Worm (Caenorhabditis elegans) whole organism, L3 larva: ENCODE measurements around the gene W01B6.4.

Experiments
- R02D3.7 ChIP-seq: fragments of 150-350 bp; optimal IDR thresholded peaks from 2 replicates; lab custom pipeline; 2014; ENCODE audit warnings: missing biosample characterization, missing genetic modification characterization
- ZK546.5 ChIP-seq: sonication (generic microtip); optimal IDR thresholded peaks from 2 replicates; lab custom pipeline; 2017; ENCODE audit warnings: missing biosample characterization, missing genetic modification characterization
- aly-2 ChIP-seq: fragments of 150-350 bp; optimal IDR thresholded peaks from 2 replicates; lab custom pipeline; 2014; ENCODE audit warnings: missing biosample characterization, missing genetic modification characterization
- ceh-28 ChIP-seq: fragments of 150-350 bp; optimal IDR thresholded peaks from 2 replicates; lab custom pipeline; 2014; ENCODE audit warnings: missing biosample characterization, missing genetic modification reagents, missing genetic modification characterization
- ceh-82 ChIP-seq: fragments of 150-350 bp; optimal IDR thresholded peaks from 2 replicates; lab custom pipeline; 2014; ENCODE audit warnings: missing biosample characterization, missing genetic modification characterization
- ceh-9 ChIP-seq: sonication (generic microtip); optimal IDR thresholded peaks from 2 replicates; lab custom pipeline; 2018; ENCODE audit warnings: missing biosample characterization, missing genetic modification characterization
- egl-27 ChIP-seq: sonication (generic microtip); optimal IDR thresholded peaks from 4 replicates; lab custom pipeline; 2017; ENCODE audit warnings: missing biosample characterization, missing genetic modification reagents, missing genetic modification characterization
- egl-5 ChIP-seq: fragments of 150-350 bp; optimal IDR thresholded peaks from 2 replicates; lab custom pipeline; 2017; ENCODE audit warnings: missing biosample characterization, missing genetic modification reagents, missing genetic modification characterization, inconsistent platforms
- elt-1 ChIP-seq: fragments of 150-350 bp; optimal IDR thresholded peaks from 2 replicates; lab custom pipeline; 2014; ENCODE audit warnings: missing biosample characterization, missing genetic modification characterization
- elt-2 ChIP-seq: sonication (generic microtip); optimal IDR thresholded peaks from 2 replicates; lab custom pipeline; 2016; ENCODE audit warnings: missing genetic modification reagents, mild to moderate bottlenecking, missing genetic modification characterization, missing compliant biosample characterization
- elt-3 ChIP-seq, 3 experiments: fragments of 150-350 bp in 1 of 3; sonication (generic microtip) in 2 of 3; optimal IDR thresholded peaks; 2 replicates in 2 of 3; 4 replicates in 1 of 3; lab custom pipeline; 2014 to 2017; ENCODE audit warnings: missing biosample characterization in 3 of 3, missing genetic modification characterization in 3 of 3
- eor-1 ChIP-seq, 2 experiments: fragments of 150-350 bp; optimal IDR thresholded peaks; 2 replicates each; lab custom pipeline; 2014 to 2018; ENCODE audit warnings: missing biosample characterization in 2 of 2, missing genetic modification characterization in 2 of 2
- fkh-10 ChIP-seq: sonication (generic microtip); optimal IDR thresholded peaks from 2 replicates; lab custom pipeline; 2017; ENCODE audit warnings: missing biosample characterization, missing genetic modification reagents, missing genetic modification characterization
- fkh-2 ChIP-seq: fragments of 150-350 bp; optimal IDR thresholded peaks from 2 replicates; lab custom pipeline; 2014; ENCODE audit warnings: missing biosample characterization, missing genetic modification reagents, missing genetic modification characterization
- fos-1 ChIP-seq: fragments of 150-350 bp; optimal IDR thresholded peaks from 2 replicates; lab custom pipeline; 2014; ENCODE audit warnings: missing biosample characterization, missing genetic modification characterization
- hmg-11 ChIP-seq: sonication (generic microtip); optimal IDR thresholded peaks from 2 replicates; lab custom pipeline; 2016; ENCODE audit warnings: missing genetic modification characterization, missing compliant biosample characterization
- jun-1 ChIP-seq: fragments of 150-350 bp; optimal IDR thresholded peaks from 2 replicates; lab custom pipeline; 2014; ENCODE audit warnings: missing biosample characterization, missing genetic modification reagents, missing genetic modification characterization
- lin-15B ChIP-seq: fragments of 150-350 bp; optimal IDR thresholded peaks from 2 replicates; lab custom pipeline; 2014; ENCODE audit warnings: missing biosample characterization, missing genetic modification characterization
- lin-39 ChIP-seq: fragments of 150-350 bp; optimal IDR thresholded peaks from 2 replicates; lab custom pipeline; 2018; ENCODE audit warnings: missing biosample characterization, missing genetic modification reagents, missing genetic modification characterization
- lsy-12 ChIP-seq: sonication (generic microtip); optimal IDR thresholded peaks from 2 replicates; lab custom pipeline; 2016; ENCODE audit warnings: mild to moderate bottlenecking, missing genetic modification characterization, missing compliant biosample characterization
- mml-1 ChIP-seq: fragments of 150-350 bp; sonication (generic microtip); optimal IDR thresholded peaks from 3 replicates; lab custom pipeline; 2014; ENCODE audit warnings: missing biosample characterization, missing genetic modification characterization
- nfya-1 ChIP-seq: sonication (generic microtip); optimal IDR thresholded peaks from 2 replicates; lab custom pipeline; 2017; ENCODE audit warnings: missing genetic modification characterization, mild to moderate bottlenecking, missing compliant biosample characterization, antibody characterized with exemption, moderate library complexity; ENCODE audit not compliant: insufficient read depth
- nhr-12 ChIP-seq: fragments of 150-350 bp; optimal IDR thresholded peaks from 2 replicates; lab custom pipeline; 2014; ENCODE audit warnings: missing biosample characterization, missing genetic modification characterization
- nhr-23 ChIP-seq: fragments of 150-350 bp; optimal IDR thresholded peaks from 2 replicates; lab custom pipeline; 2014; ENCODE audit warnings: missing biosample characterization, missing genetic modification reagents, missing genetic modification characterization
- nhr-237 ChIP-seq: fragments of 150-350 bp; optimal IDR thresholded peaks from 2 replicates; lab custom pipeline; 2014; ENCODE audit warnings: missing biosample characterization, missing genetic modification characterization
- nhr-25 ChIP-seq: sonication (generic microtip); optimal IDR thresholded peaks from 2 replicates; lab custom pipeline; 2017; ENCODE audit warnings: missing biosample characterization, missing genetic modification characterization
- nhr-28 ChIP-seq: fragments of 150-350 bp; optimal IDR thresholded peaks from 2 replicates; lab custom pipeline; 2014; ENCODE audit warnings: missing biosample characterization, missing genetic modification characterization
- nhr-43 ChIP-seq: sonication (generic microtip); optimal IDR thresholded peaks from 2 replicates; lab custom pipeline; 2016; ENCODE audit warnings: mild to moderate bottlenecking, missing genetic modification characterization, missing compliant biosample characterization; ENCODE audit not compliant: poor library complexity, severe bottlenecking
- nhr-67 ChIP-seq: fragments of 150-350 bp; optimal IDR thresholded peaks from 2 replicates; lab custom pipeline; 2014; ENCODE audit warnings: missing biosample characterization, missing genetic modification characterization
- nhr-76 ChIP-seq: fragments of 150-350 bp; sonication (generic microtip); optimal IDR thresholded peaks from 5 replicates; lab custom pipeline; 2014; ENCODE audit warnings: missing biosample characterization, missing genetic modification characterization
- nhr-77 ChIP-seq: fragments of 150-350 bp; optimal IDR thresholded peaks from 2 replicates; lab custom pipeline; 2014; ENCODE audit warnings: missing biosample characterization, missing genetic modification characterization
- pha-4 ChIP-seq: fragments of 150-350 bp; optimal IDR thresholded peaks from 2 replicates; lab custom pipeline; 2014; ENCODE audit warnings: missing biosample characterization, missing genetic modification reagents, missing genetic modification characterization
- sea-2 ChIP-seq: fragments of 150-350 bp; sonication (generic microtip); optimal IDR thresholded peaks from 4 replicates; lab custom pipeline; 2014; ENCODE audit warnings: missing biosample characterization, missing genetic modification reagents, missing genetic modification characterization
- skn-1 ChIP-seq: fragments of 150-350 bp; optimal IDR thresholded peaks from 2 replicates; lab custom pipeline; 2014; ENCODE audit warnings: missing biosample characterization, missing genetic modification characterization
- snpc-4 ChIP-seq: fragments of 150-350 bp; optimal IDR thresholded peaks from 2 replicates; lab custom pipeline; 2014; ENCODE audit warnings: missing biosample characterization, missing genetic modification characterization
- tbx-2 ChIP-seq: sonication (generic microtip); optimal IDR thresholded peaks from 2 replicates; lab custom pipeline; 2016; ENCODE audit warnings: mild to moderate bottlenecking, missing genetic modification characterization, missing compliant biosample characterization
- unc-39 ChIP-seq: sonication (generic microtip); optimal IDR thresholded peaks from 4 replicates; lab custom pipeline; 2017; ENCODE audit warnings: missing biosample characterization, missing genetic modification characterization
- unc-62 ChIP-seq: fragments of 150-350 bp; sonication (generic microtip); optimal IDR thresholded peaks from 4 replicates; lab custom pipeline; 2014; ENCODE audit warnings: missing biosample characterization, missing genetic modification reagents, missing genetic modification characterization
- zag-1 ChIP-seq: fragments of 150-350 bp; optimal IDR thresholded peaks from 2 replicates; lab custom pipeline; 2014; ENCODE audit warnings: missing biosample characterization, missing genetic modification characterization
- ztf-11 ChIP-seq: fragments of 150-350 bp; optimal IDR thresholded peaks from 2 replicates; lab custom pipeline; 2014; ENCODE audit warnings: missing biosample characterization, missing genetic modification characterization

Gene W01B6.4

DNA sequence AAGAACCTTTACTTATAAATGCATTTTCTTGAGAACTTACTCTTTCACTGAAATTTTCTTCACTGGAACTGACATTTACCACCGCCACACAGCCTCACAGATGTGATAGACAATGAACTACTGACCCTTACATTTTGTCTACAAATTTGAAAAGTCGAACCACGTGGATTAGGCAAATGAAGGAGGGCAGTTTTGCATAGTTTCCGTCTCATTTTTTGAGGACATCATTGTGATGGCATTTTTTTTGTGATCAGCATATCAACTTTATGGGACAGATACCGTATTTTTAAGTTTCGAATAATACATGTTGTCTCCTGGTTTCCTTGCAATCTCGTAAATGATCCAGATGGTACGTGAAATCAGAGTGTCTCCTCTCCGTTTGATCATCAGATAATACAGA lies 2.7 kb upstream of the W01B6.4 start, which contains the start of gene W01B6.3:
W01B6.3 (minus strand) TSS at position 101 of the 400 bp plus-strand sequence.
- TF ChIP-seq nhr-12 (tag; lab: Kevin White, UChicago) (no peak), lin-15B (tag; lab: Kevin White, UChicago) (no peak), unc-62 (GFP tag; lab: Kevin White, UChicago) (no peak), ceh-9 (tag; lab: Kevin White, UChicago) (no peak), fkh-2 (tag; lab: Kevin White, UChicago) (no peak), skn-1 (tag; lab: Kevin White, UChicago) (no peak), R02D3.7 (tag; lab: Kevin White, UChicago) (no peak), elt-2 (no peak), nhr-23 (no peak), nhr-77 (tag; lab: Kevin White, UChicago) (no peak), nhr-43 (tag; lab: Kevin White, UChicago) (no peak)

DNA sequence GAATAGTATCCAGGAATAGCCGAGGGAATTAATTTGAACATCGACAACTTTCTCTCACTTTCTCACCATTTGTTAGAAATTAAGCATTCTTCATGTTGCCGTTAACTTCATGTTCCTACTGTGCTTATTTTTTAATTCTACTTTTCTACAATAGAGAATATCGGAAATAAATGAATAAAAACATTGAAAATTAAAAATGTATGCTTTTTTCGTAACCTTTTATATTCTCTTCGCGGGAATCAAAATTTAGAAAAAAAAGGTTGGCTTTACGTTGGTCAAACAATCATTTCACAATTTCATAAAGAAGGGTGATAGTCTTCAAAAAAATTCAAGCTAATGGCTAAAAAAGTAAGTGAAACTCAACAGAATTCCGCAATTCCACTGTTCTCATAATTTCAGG lies 639 bp downstream of the W01B6.4 start, which contains the start of gene W01B6.5:
W01B6.5 (plus strand) TSS at position 301 of the 400 bp plus-strand sequence.
- no peak for TF ChIP-seq ceh-82 (tag; lab: Kevin White, UChicago)
- TF ChIP-seq egl-27 (tag; lab: Kevin White, UChicago) = no peak
- no peak for TF ChIP-seq tbx-2 (tag; lab: Kevin White, UChicago)
- TF ChIP-seq ztf-11 (tag; lab: Kevin White, UChicago) = no peak
- TF ChIP-seq fkh-2 (tag; lab: Kevin White, UChicago) = no peak
- no peak for TF ChIP-seq nhr-23
- TF ChIP-seq hmg-11 = no peak
- TF ChIP-seq unc-39 (tag; lab: Kevin White, UChicago) = no peak
- TF ChIP-seq nhr-12 (tag; lab: Kevin White, UChicago) = no peak
- TF ChIP-seq R02D3.7 (tag; lab: Kevin White, UChicago) = no peak
- TF ChIP-seq lin-15B (tag; lab: Kevin White, UChicago) = no peak
- no peak for TF ChIP-seq eor-1 (tag; optimal IDR thresholded peaks at IDR 0.05; lab: Kevin White, UChicago)
- no peak for TF ChIP-seq nfya-1 (tag; lab: Kevin White, UChicago)
- TF ChIP-seq lsy-12 = no peak
- no peak for TF ChIP-seq elt-2
- TF ChIP-seq nhr-28 = no peak
- TF ChIP-seq, all 47 proteins: peak for 0

DNA sequence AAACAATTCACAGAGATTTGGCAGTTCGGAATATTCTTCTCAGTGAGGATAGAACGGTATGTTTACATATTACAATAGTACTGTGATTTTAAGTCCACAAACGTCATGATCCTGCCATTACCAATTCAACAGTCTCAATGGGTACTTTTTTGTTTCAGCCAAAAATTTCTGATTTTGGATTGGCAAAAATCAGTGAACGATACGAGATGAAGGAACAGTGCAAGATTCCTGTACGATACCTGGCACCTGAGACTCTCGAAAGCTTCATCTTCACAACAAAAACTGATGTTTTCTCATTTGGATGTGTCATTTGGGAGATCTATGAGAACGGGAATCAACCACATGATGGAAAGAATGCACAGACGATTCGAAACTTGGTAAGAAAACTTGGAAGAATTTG lies 2.7 kb downstream of the W01B6.4 start:
- no peak for TF ChIP-seq elt-1 (tag; lab: Kevin White, UChicago)
- TF ChIP-seq fos-1 (tag; lab: Kevin White, UChicago) = no peak
- no peak for TF ChIP-seq zag-1 (tag; lab: Kevin White, UChicago)
- TF ChIP-seq R02D3.7 (tag; lab: Kevin White, UChicago) = no peak
- no peak for TF ChIP-seq nhr-237 (tag; lab: Kevin White, UChicago)
- TF ChIP-seq ceh-82 (tag; lab: Kevin White, UChicago) = no peak
- TF ChIP-seq eor-1 (tag; optimal IDR thresholded peaks at IDR 0.05; lab: Kevin White, UChicago) = no peak
- TF ChIP-seq fkh-2 (tag; lab: Kevin White, UChicago) = no peak
- no peak for TF ChIP-seq tbx-2 (tag; lab: Kevin White, UChicago)
- no peak for TF ChIP-seq jun-1 (tag; lab: Kevin White, UChicago)
- TF ChIP-seq nfya-1 (tag; lab: Kevin White, UChicago) = no peak
- no peak for TF ChIP-seq ZK546.5 (tag; lab: Kevin White, UChicago)
- no peak for TF ChIP-seq ceh-28
- no peak for TF ChIP-seq egl-5 (tag; lab: Kevin White, UChicago)
- no peak for TF ChIP-seq pha-4 (tag; lab: Kevin White, UChicago)
- TF ChIP-seq elt-3 (tag; optimal IDR thresholded peaks at IDR 0.05; lab: Kevin White, UChicago) = no peak
- TF ChIP-seq aly-2 = no peak
- TF ChIP-seq nhr-43 (tag; lab: Kevin White, UChicago) = no peak
- TF ChIP-seq snpc-4 (tag; lab: Kevin White, UChicago) = no peak

- no peak for TF ChIP-seq nhr-77 (tag; lab: Kevin White, UChicago)
- TF ChIP-seq unc-39 (tag; lab: Kevin White, UChicago) = no peak
- no peak for TF ChIP-seq tbx-2 (tag; lab: Kevin White, UChicago)
- TF ChIP-seq nhr-25 (tag; lab: Kevin White, UChicago) = no peak
- no peak for TF ChIP-seq nhr-76 (tag; lab: Kevin White, UChicago)
- no peak for TF ChIP-seq snpc-4 (tag; lab: Kevin White, UChicago)
- TF ChIP-seq nhr-28 = no peak
- TF ChIP-seq fkh-10 = no peak
- no peak for TF ChIP-seq eor-1 (tag; optimal IDR thresholded peaks at IDR 0.05; lab: Kevin White, UChicago)
- no peak for TF ChIP-seq ceh-9 (tag; lab: Kevin White, UChicago)
- no peak for TF ChIP-seq jun-1 (tag; lab: Kevin White, UChicago)
- no peak for TF ChIP-seq lin-39
- TF ChIP-seq ceh-28 = no peak
- no peak for TF ChIP-seq nhr-67 (tag; lab: Kevin White, UChicago)
- no peak for TF ChIP-seq mml-1 (tag; lab: Kevin White, UChicago)
- no peak for TF ChIP-seq sea-2 (GFP tag; lab: Kevin White, UChicago)
Observed at ce11 chrIV:10080816-10081215, 5.6 kb downstream of the W01B6.4 start, which contains the start of gene W01B6.6. W01B6.6 (plus strand) TSS chrIV:10081116.
